Fruit fly (Drosophila melanogaster) Kc167 (cell line): Measurements from ENCODE around the gene CG43354.

Source experiments
- Myc ChIP-seq: fragments of >200 bp; optimal IDR thresholded peaks from 2 replicates; lab custom pipeline; 2017; ENCODE audit warnings: missing external identifiers
- Sin3A ChIP-seq: fragments of >200 bp; optimal IDR thresholded peaks from 2 replicates; lab custom pipeline; 2018; ENCODE audit warnings: missing external identifiers
- h ChIP-seq: fragments of >200 bp; optimal IDR thresholded peaks from 3 replicates; lab custom pipeline; 2018; ENCODE audit warnings: missing external identifiers
- insv ChIP-seq: fragments of >200 bp; optimal IDR thresholded peaks from 3 replicates; lab custom pipeline; 2018; ENCODE audit warnings: missing external identifiers
- psq ChIP-seq: fragments of >200 bp; optimal IDR thresholded peaks from 2 replicates; lab custom pipeline; 2017; ENCODE audit warnings: missing external identifiers

dm6 chr2L:18309346-18309745, at the start of gene CG43354:
- no peak for TF ChIP-seq insv (lab: Kevin White, UChicago)
- no peak for TF ChIP-seq psq (lab: Kevin White, UChicago)
- no peak for TF ChIP-seq h (lab: Kevin White, UChicago)
- no peak for TF ChIP-seq Sin3A
- TF ChIP-seq Myc (lab: Kevin White, UChicago), result no peak
